Worm (Caenorhabditis elegans) whole organism, L4 larva: ENCODE data around the gene F41G3.10.

ENCODE experiments used
- D1046.2 ChIP-seq: fragments of 200-800 bp; sonication (Bioruptor generic); IDR thresholded peaks from 2 replicates; pipeline ENCODE4 v1.3.6; 2022; ENCODE audit warnings: missing genetic modification characterization, missing compliant biosample characterization
- aha-1 ChIP-seq: fragments of 150-350 bp; peaks from one replicate; lab custom pipeline; 2014; ENCODE audit warnings: missing biosample characterization, missing genetic modification characterization
- aly-2 ChIP-seq: sonication (generic microtip); optimal IDR thresholded peaks from 2 replicates; lab custom pipeline; 2018; ENCODE audit warnings: missing biosample characterization, missing genetic modification characterization
- ceh-20 ChIP-seq: fragments of 200-800 bp; sonication (Bioruptor generic); IDR thresholded peaks from 2 replicates; pipeline ENCODE4 v1.3.6; 2022; ENCODE audit warnings: missing genetic modification reagents, missing genetic modification characterization, missing compliant biosample characterization
- ces-1 ChIP-seq: fragments of 150-350 bp; sonication (generic microtip); optimal IDR thresholded peaks from 4 replicates; lab custom pipeline; 2014; ENCODE audit warnings: missing biosample characterization, missing genetic modification reagents, missing genetic modification characterization
- ctbp-1 ChIP-seq: fragments of 200-800 bp; sonication (Bioruptor generic); IDR thresholded peaks from 2 replicates; pipeline ENCODE4 v1.3.6; 2022; ENCODE audit warnings: missing genetic modification reagents, missing genetic modification characterization, missing compliant biosample characterization
- dpl-1 ChIP-seq: fragments of 150-350 bp; optimal IDR thresholded peaks from 2 replicates; lab custom pipeline; 2014; ENCODE audit warnings: missing biosample characterization, missing genetic modification reagents, missing genetic modification characterization
- egl-43 ChIP-seq: fragments of 200-800 bp; sonication (Bioruptor generic); IDR thresholded peaks from 2 replicates; pipeline ENCODE4 v1.3.6; 2022; ENCODE audit warnings: missing genetic modification reagents, missing genetic modification characterization, missing compliant biosample characterization
- fkh-10 ChIP-seq: fragments of 150-350 bp; optimal IDR thresholded peaks from 2 replicates; lab custom pipeline; 2014; ENCODE audit warnings: missing biosample characterization, missing genetic modification reagents, missing genetic modification characterization
- hlh-11 ChIP-seq: fragments of 200-800 bp; sonication (Bioruptor generic); optimal IDR thresholded peaks from 2 replicates; lab custom pipeline; 2018; ENCODE audit warnings: mild to moderate bottlenecking, missing genetic modification characterization, missing compliant biosample characterization
- hlh-30 ChIP-seq: sonication (generic microtip); optimal IDR thresholded peaks from 2 replicates; lab custom pipeline; 2017; ENCODE audit warnings: antibody characterized with exemption, mild to moderate bottlenecking, missing genetic modification characterization, missing compliant biosample characterization; ENCODE audit not compliant: insufficient read depth
- lir-3 ChIP-seq: sonication (generic microtip); optimal IDR thresholded peaks from 2 replicates; lab custom pipeline; 2016; ENCODE audit warnings: mild to moderate bottlenecking, missing genetic modification characterization, missing compliant biosample characterization
- lsy-2 ChIP-seq, 2 experiments: fragments of 150-350 bp in 1 of 2; sonication (generic microtip) in 1 of 2; optimal IDR thresholded peaks; 2 replicates each; lab custom pipeline; 2014 to 2017; ENCODE audit warnings: missing biosample characterization in 2 of 2, missing genetic modification characterization in 2 of 2
- mdl-1 ChIP-seq, 2 experiments: fragments of 150-350 bp in 1 of 2; sonication (generic microtip) in 1 of 2; optimal IDR thresholded peaks; 2 replicates each; lab custom pipeline; 2014 to 2017; ENCODE audit warnings: missing biosample characterization in 2 of 2, missing genetic modification characterization in 2 of 2
- mdt-29 ChIP-seq: fragments of 200-800 bp; sonication (Bioruptor generic); IDR thresholded peaks from 2 replicates; pipeline ENCODE4 v1.3.6; 2022; ENCODE audit warnings: missing genetic modification reagents, missing genetic modification characterization, missing compliant biosample characterization
- mxl-3 ChIP-seq: fragments of 200-800 bp; sonication (Bioruptor generic); optimal IDR thresholded peaks from 2 replicates; lab custom pipeline; 2018; ENCODE audit warnings: mild to moderate bottlenecking, missing genetic modification characterization, missing compliant biosample characterization
- nhr-10 ChIP-seq: fragments of 150-350 bp; optimal IDR thresholded peaks from 2 replicates; lab custom pipeline; 2014; ENCODE audit warnings: missing biosample characterization, missing genetic modification characterization
- nhr-102 ChIP-seq: sonication (generic microtip); optimal IDR thresholded peaks from 2 replicates; lab custom pipeline; 2016; ENCODE audit warnings: mild to moderate bottlenecking, missing genetic modification characterization, moderate library complexity, missing compliant biosample characterization
- nhr-11 ChIP-seq: fragments of 150-350 bp; optimal IDR thresholded peaks from 2 replicates; lab custom pipeline; 2014; ENCODE audit warnings: missing biosample characterization, missing genetic modification characterization
- nhr-237 ChIP-seq: sonication (generic microtip); optimal IDR thresholded peaks from 2 replicates; lab custom pipeline; 2017; ENCODE audit warnings: missing biosample characterization, missing genetic modification characterization
- nhr-25 ChIP-seq: sonication (generic microtip); optimal IDR thresholded peaks from 2 replicates; lab custom pipeline; 2017; ENCODE audit warnings: missing genetic modification characterization, mild to moderate bottlenecking, missing compliant biosample characterization, antibody characterized with exemption, moderate library complexity, borderline replicate concordance; ENCODE audit not compliant: insufficient read depth
- nhr-28 ChIP-seq: fragments of 150-350 bp; optimal IDR thresholded peaks from 2 replicates; lab custom pipeline; 2014; ENCODE audit warnings: missing biosample characterization, missing genetic modification characterization
- nhr-41 ChIP-seq: fragments of 200-800 bp; sonication (Bioruptor generic); IDR thresholded peaks from 2 replicates; pipeline ENCODE4 v1.3.6; 2022; ENCODE audit warnings: missing genetic modification reagents, missing genetic modification characterization, missing compliant biosample characterization
- nhr-6 ChIP-seq: fragments of 150-350 bp; optimal IDR thresholded peaks from 2 replicates; lab custom pipeline; 2014; ENCODE audit warnings: missing biosample characterization, missing genetic modification characterization
- set-16 ChIP-seq: fragments of 200-800 bp; sonication (Bioruptor generic); IDR thresholded peaks from 2 replicates; pipeline ENCODE4 v1.3.6; 2022; ENCODE audit warnings: missing genetic modification reagents, missing genetic modification characterization, missing compliant biosample characterization
- skn-1 ChIP-seq: fragments of 150-350 bp; optimal IDR thresholded peaks from 2 replicates; lab custom pipeline; 2014; ENCODE audit warnings: missing biosample characterization, missing genetic modification characterization
- snpc-1.2 ChIP-seq: fragments of 200-800 bp; sonication (Bioruptor generic); IDR thresholded peaks from 2 replicates; pipeline ENCODE4 v1.3.6; 2022; ENCODE audit warnings: missing genetic modification reagents, missing genetic modification characterization, missing compliant biosample characterization
- tra-1 ChIP-seq: fragments of 200-800 bp; sonication (Bioruptor generic); IDR thresholded peaks from 2 replicates; pipeline ENCODE4 v1.3.6; 2022; ENCODE audit warnings: missing genetic modification reagents, missing genetic modification characterization, missing compliant biosample characterization
- unc-39 ChIP-seq: sonication (generic microtip); optimal IDR thresholded peaks from 2 replicates; lab custom pipeline; 2017; ENCODE audit warnings: missing biosample characterization, missing genetic modification characterization
- unc-62 ChIP-seq, 3 experiments: fragments of 150-350 bp in 1 of 3; sonication (generic microtip); optimal IDR thresholded peaks in 2 of 3; peaks in 1 of 3; 1 replicate in 1 of 3; 2 replicates in 2 of 3; lab custom pipeline; 2014 to 2017; ENCODE audit warnings: missing biosample characterization in 3 of 3, missing genetic modification characterization in 3 of 3, missing genetic modification reagents in 3 of 3, missing genotype in 1 of 3
- ztf-11 ChIP-seq: fragments of 150-350 bp; optimal IDR thresholded peaks from 2 replicates; lab custom pipeline; 2014; ENCODE audit warnings: missing biosample characterization, missing genetic modification characterization

Gene F41G3.10

DNA sequence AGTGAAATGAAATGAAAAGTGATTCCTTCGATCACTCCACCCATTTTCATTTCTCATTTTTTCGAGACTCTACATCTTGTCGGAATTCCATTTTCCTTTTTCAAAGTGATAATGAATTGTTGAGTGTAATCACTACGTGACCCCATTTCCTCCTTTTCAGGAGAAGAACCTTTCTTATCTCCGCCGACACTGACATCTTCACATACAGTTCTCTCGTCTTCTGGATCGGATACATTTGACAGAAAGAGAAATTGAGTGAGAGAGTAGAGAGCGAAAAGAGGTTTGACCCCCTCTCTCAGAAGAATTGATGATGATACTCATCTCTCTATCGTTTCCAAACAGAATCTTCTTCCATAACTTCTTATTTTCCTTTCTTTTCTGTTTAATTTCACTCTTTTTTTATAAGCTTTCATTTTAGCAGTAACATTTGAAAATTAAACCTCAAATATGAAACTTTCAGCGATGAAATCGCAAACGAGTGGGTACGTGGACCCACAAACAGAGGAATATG, 35.4 kb downstream of the F41G3.10 start, which contains the start of gene dpy-2:
dpy-2 (plus strand) TSS at position 461 of the 511 bp plus-strand sequence.
- TF ChIP-seq lir-3 (tag; lab: Kevin White, UChicago) (no peak), dpl-1 (no peak), nhr-28 (tag; lab: Kevin White, UChicago) (peak; percentile 13), nhr-41 (GFP tag; lab: Robert Waterston, UW) (no peak), aha-1 (peak; percentile 42), unc-62 (GFP tag; optimal IDR thresholded peaks at IDR 0.05 in 1 of 2; lab: Kevin White, UChicago) (peak in 1 of 2 experiments; percentile 61), unc-62 (tag; optimal IDR thresholded peaks at IDR 0.05; lab: Kevin White, UChicago) (no peak)

DNA sequence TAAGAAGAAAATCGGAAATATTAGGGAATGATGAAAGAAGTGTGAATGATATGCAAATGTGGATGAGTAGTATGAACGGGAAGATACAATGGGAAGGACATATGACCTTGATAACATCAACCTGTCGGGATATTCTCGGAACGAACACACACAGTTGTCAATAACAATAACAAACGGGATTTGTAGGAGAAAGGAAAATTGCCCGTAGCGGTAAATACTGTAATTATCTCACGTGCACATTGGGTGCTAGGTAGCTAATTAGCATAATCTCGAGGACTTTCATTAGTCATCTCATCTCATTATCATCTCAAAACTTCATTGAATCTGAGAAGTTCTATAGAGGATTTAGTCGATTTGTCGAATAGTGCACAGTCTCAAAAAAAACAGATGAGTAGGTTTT, 36.3 kb downstream of the F41G3.10 start:
- TF ChIP-seq unc-39 (tag; lab: Kevin White, UChicago) (no peak), lsy-2 (tag; optimal IDR thresholded peaks at IDR 0.05; lab: Kevin White, UChicago) (no peak), aha-1 (peak; percentile 45)

ce11 chrII:6712177-6712981, 36.9 kb downstream of the F41G3.10 start, which contains the start of the genes dpy-10 and T14B4.19:
TSS of gene dpy-10 (minus strand) at chrII:6712227.
TSS of gene T14B4.19 (minus strand) at chrII:6712931.
- TF ChIP-seq aha-1 (peak; percentile 3), mxl-3 (GFP tag; lab: Kevin White, UChicago) (peak; percentile 73), hlh-30 (peak; percentile 41), set-16 (GFP tag; lab: Robert Waterston, UW) (no peak), lsy-2 (tag; optimal IDR thresholded peaks at IDR 0.05; lab: Kevin White, UChicago) (peak in 1 of 2 experiments; percentile 37), nhr-11 (tag; lab: Kevin White, UChicago) (no peak), nhr-28 (tag; lab: Kevin White, UChicago) (peak; percentile 44), mdl-1 (tag; optimal IDR thresholded peaks at IDR 0.05; lab: Kevin White, UChicago) (peak in 1 of 2 experiments; percentile 27), ceh-20 (GFP tag; lab: Robert Waterston, UW) (no peak), D1046.2 (no peak), hlh-11 (peak; percentile 61), nhr-237 (no peak), snpc-1.2 (GFP tag; lab: Robert Waterston, UW) (no peak), aly-2 (tag; lab: Kevin White, UChicago) (no peak)

- TF ChIP-seq ztf-11 (no peak), nhr-6 (no peak), nhr-102 (tag; lab: Kevin White, UChicago) (no peak), set-16 (GFP tag; lab: Robert Waterston, UW) (peak; percentile 74; the same call in 1 of the 2 replicates), skn-1 (no peak), egl-43 (GFP tag; lab: Robert Waterston, UW) (0 out of 2 replicates have a peak, but pooled peaks have one; percentile 3), tra-1 (GFP tag; lab: Robert Waterston, UW) (no peak), aha-1 (peak; percentile 11)
Observed at ce11 chrII:6710596-6710995, 38.7 kb downstream of the F41G3.10 start.

ce11 chrII:6709680-6710079, 39.6 kb downstream of the F41G3.10 start:
- peak; percentile 49 for TF ChIP-seq ces-1 (GFP tag; lab: Kevin White, UChicago)
- TF ChIP-seq mdt-29 = no peak
- no peak for TF ChIP-seq mdl-1 (tag; optimal IDR thresholded peaks at IDR 0.05; lab: Kevin White, UChicago)
- TF ChIP-seq ctbp-1 (GFP tag; lab: Robert Waterston, UW) = peak; percentile 59; the same call in 1 of the 2 replicates
- TF ChIP-seq fkh-10 (GFP tag; lab: Kevin White, UChicago) = peak; percentile 69
- no peak for TF ChIP-seq nhr-25 (tag; lab: Kevin White, UChicago)
- no peak for TF ChIP-seq nhr-10 (tag; lab: Kevin White, UChicago)
